Worm (Caenorhabditis elegans) whole organism, mixed stage, embryonic: Measurements from ENCODE around the gene nhr-178.

Experiments
- M03D4.4 ChIP-seq: sonication (generic microtip); optimal IDR thresholded peaks from 2 replicates; lab custom pipeline; 2017; ENCODE audit warnings: mild to moderate bottlenecking, missing genetic modification characterization, missing compliant biosample characterization
- bed-3 ChIP-seq: fragments of 200-800 bp; sonication (Bioruptor generic); optimal IDR thresholded peaks from 3 replicates; lab custom pipeline; 2018; ENCODE audit warnings: mild to moderate bottlenecking, missing genetic modification characterization, moderate library complexity, missing compliant biosample characterization
- blmp-1 ChIP-seq: fragments of 150-350 bp; optimal IDR thresholded peaks from 2 replicates; lab custom pipeline; 2014; ENCODE audit warnings: missing biosample characterization, missing genetic modification characterization
- ceh-39 ChIP-seq: fragments of 150-350 bp; optimal IDR thresholded peaks from 2 replicates; lab custom pipeline; 2014; ENCODE audit warnings: missing biosample characterization, missing genetic modification characterization
- ceh-43 ChIP-seq: fragments of 200-800 bp; sonication (Bioruptor generic); optimal IDR thresholded peaks from 2 replicates; lab custom pipeline; 2018; ENCODE audit warnings: mild to moderate bottlenecking, missing genetic modification characterization, moderate library complexity, missing compliant biosample characterization
- ceh-83 ChIP-seq: fragments of 200-800 bp; sonication (Bioruptor generic); optimal IDR thresholded peaks from 2 replicates; lab custom pipeline; 2018; ENCODE audit warnings: mild to moderate bottlenecking, missing genetic modification characterization, missing compliant biosample characterization
- ces-1 ChIP-seq: fragments of 150-350 bp; optimal IDR thresholded peaks from 2 replicates; lab custom pipeline; 2014; ENCODE audit warnings: missing biosample characterization, missing genetic modification reagents, missing genetic modification characterization
- drap-1 ChIP-seq: fragments of 200-800 bp; sonication (Bioruptor generic); optimal IDR thresholded peaks from 3 replicates; lab custom pipeline; 2018; ENCODE audit warnings: mild to moderate bottlenecking, missing genetic modification characterization, missing compliant biosample characterization
- elt-1 ChIP-seq: sonication (generic microtip); optimal IDR thresholded peaks from 2 replicates; lab custom pipeline; 2017; ENCODE audit warnings: missing genetic modification characterization, mild to moderate bottlenecking, missing compliant biosample characterization, antibody characterized with exemption, moderate library complexity, borderline replicate concordance; ENCODE audit not compliant: insufficient read depth
- flh-1 ChIP-seq: fragments of 200-800 bp; sonication (Bioruptor generic); optimal IDR thresholded peaks from 2 replicates; lab custom pipeline; 2018; ENCODE audit warnings: mild to moderate bottlenecking, missing genetic modification characterization, moderate library complexity, missing compliant biosample characterization
- ham-2 ChIP-seq: fragments of 200-800 bp; sonication (Bioruptor generic); optimal IDR thresholded peaks from 2 replicates; lab custom pipeline; 2018; ENCODE audit warnings: mild to moderate bottlenecking, missing genetic modification characterization, missing compliant biosample characterization
- hlh-1 ChIP-seq: fragments of 150-350 bp; optimal IDR thresholded peaks from 2 replicates; lab custom pipeline; 2014; ENCODE audit warnings: missing biosample characterization, missing genetic modification reagents, missing genetic modification characterization
- lin-13 ChIP-seq: fragments of 150-350 bp; optimal IDR thresholded peaks from 2 replicates; lab custom pipeline; 2014; ENCODE audit warnings: missing biosample characterization, missing genetic modification characterization
- lin-32 ChIP-seq: fragments of 200-800 bp; sonication (Bioruptor generic); optimal IDR thresholded peaks from 2 replicates; lab custom pipeline; 2018; ENCODE audit warnings: mild to moderate bottlenecking, missing genetic modification characterization, missing compliant biosample characterization
- lsy-2 ChIP-seq: fragments of 150-350 bp; optimal IDR thresholded peaks from 2 replicates; lab custom pipeline; 2014; ENCODE audit warnings: missing biosample characterization, missing genetic modification characterization
- mab-5 ChIP-seq: fragments of 150-350 bp; optimal IDR thresholded peaks from 2 replicates; lab custom pipeline; 2014; ENCODE audit warnings: missing biosample characterization, missing genetic modification characterization
- mep-1 ChIP-seq: fragments of 150-350 bp; optimal IDR thresholded peaks from 2 replicates; lab custom pipeline; 2017; ENCODE audit warnings: missing biosample characterization, missing genetic modification reagents, missing genetic modification characterization, inconsistent platforms
- mls-2 ChIP-seq: sonication (generic microtip); optimal IDR thresholded peaks from 2 replicates; lab custom pipeline; 2016; ENCODE audit warnings: mild to moderate bottlenecking, missing genetic modification characterization, moderate library complexity, missing compliant biosample characterization
- nhr-12 ChIP-seq: fragments of 150-350 bp; optimal IDR thresholded peaks from 2 replicates; lab custom pipeline; 2014; ENCODE audit warnings: missing biosample characterization, missing genetic modification characterization
- nhr-2 ChIP-seq: fragments of 150-350 bp; optimal IDR thresholded peaks from 2 replicates; lab custom pipeline; 2014; ENCODE audit warnings: missing biosample characterization, missing genetic modification characterization
- nhr-237 ChIP-seq: fragments of 150-350 bp; optimal IDR thresholded peaks from 2 replicates; lab custom pipeline; 2014; ENCODE audit warnings: missing biosample characterization, missing genetic modification characterization
- nhr-28 ChIP-seq: fragments of 150-350 bp; optimal IDR thresholded peaks from 2 replicates; lab custom pipeline; 2014; ENCODE audit warnings: missing biosample characterization, missing genetic modification characterization
- nhr-76 ChIP-seq: sonication (generic microtip); optimal IDR thresholded peaks from 2 replicates; lab custom pipeline; 2017; ENCODE audit warnings: missing biosample characterization, missing genetic modification characterization
- snpc-4 ChIP-seq: fragments of 150-350 bp; optimal IDR thresholded peaks from 2 replicates; lab custom pipeline; 2014; ENCODE audit warnings: missing biosample characterization, missing genetic modification characterization
- sptf-1 ChIP-seq: sonication (generic microtip); optimal IDR thresholded peaks from 2 replicates; lab custom pipeline; 2017; ENCODE audit warnings: mild to moderate bottlenecking, missing genetic modification characterization, moderate library complexity, missing compliant biosample characterization
- tbx-8 ChIP-seq: fragments of 200-800 bp; sonication (Bioruptor generic); optimal IDR thresholded peaks from 2 replicates; lab custom pipeline; 2018; ENCODE audit warnings: mild to moderate bottlenecking, missing genetic modification characterization, moderate library complexity, missing compliant biosample characterization
- unc-120 ChIP-seq: sonication (generic microtip); optimal IDR thresholded peaks from 2 replicates; lab custom pipeline; 2017; ENCODE audit warnings: missing genetic modification characterization, missing compliant biosample characterization; ENCODE audit not compliant: poor library complexity, severe bottlenecking
- unc-39 ChIP-seq: fragments of 150-350 bp; optimal IDR thresholded peaks from 2 replicates; lab custom pipeline; 2014; ENCODE audit warnings: missing biosample characterization, missing genetic modification characterization
- zip-8 ChIP-seq: fragments of 150-350 bp; optimal IDR thresholded peaks from 2 replicates; lab custom pipeline; 2014; ENCODE audit warnings: missing biosample characterization, missing genetic modification characterization
- ztf-11 ChIP-seq: fragments of 150-350 bp; optimal IDR thresholded peaks from 2 replicates; lab custom pipeline; 2014; ENCODE audit warnings: missing biosample characterization, missing genetic modification characterization

The nhr-178 gene

DNA sequence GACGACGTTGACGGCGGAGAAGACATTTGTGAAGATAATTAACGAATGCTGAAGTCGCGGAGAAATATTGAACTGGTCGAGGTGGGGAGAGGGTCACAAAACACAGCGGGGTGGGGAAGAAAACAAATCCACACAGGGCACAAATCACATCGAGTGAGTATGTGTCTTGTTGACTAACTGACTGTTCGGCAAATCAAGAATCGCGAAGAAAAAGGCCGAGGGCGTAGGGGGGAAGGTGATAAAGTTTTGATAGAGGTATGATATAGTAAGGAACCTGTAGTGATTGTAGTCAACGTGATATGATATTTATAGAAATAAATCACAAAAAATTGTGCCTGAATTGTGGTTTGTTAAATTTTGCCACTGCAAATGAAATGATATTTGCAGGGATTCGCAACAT, at the start of gene nhr-178:
Gene nhr-178 (minus strand): TSS at position 164 of the 400 bp plus-strand sequence.
- TF ChIP-seq ham-2 (no peak), unc-39 (tag; lab: Kevin White, UChicago) (no peak)

DNA sequence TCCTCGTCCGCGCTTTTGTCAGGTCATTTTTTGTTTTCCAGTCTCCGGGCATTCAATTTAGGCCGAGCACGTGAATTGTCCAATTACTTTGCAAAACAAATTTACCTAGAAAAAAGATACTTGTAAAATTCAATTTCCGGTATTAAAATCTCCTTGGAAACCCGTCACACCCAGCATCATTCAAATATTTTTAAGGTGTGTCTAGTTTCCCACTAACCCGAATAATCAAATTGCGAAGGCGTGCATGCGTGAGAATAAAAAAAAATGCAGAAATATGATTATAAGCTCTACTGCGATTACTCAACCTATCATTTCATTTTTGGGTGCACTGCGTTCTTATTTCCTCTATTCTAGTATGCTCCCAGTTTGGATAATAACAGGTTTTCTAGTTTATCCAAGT, 47.1 kb upstream of the nhr-178 start, which contains the start of gene irld-11:
Gene irld-11 (plus strand): TSS at position 301 of the 400 bp plus-strand sequence.
- TF ChIP-seq nhr-28 (tag; lab: Kevin White, UChicago) (no peak), mab-5 (tag; lab: Kevin White, UChicago) (no peak), sptf-1 (tag; lab: Kevin White, UChicago) (no peak), drap-1 (GFP tag; lab: Kevin White, UChicago) (no peak), nhr-12 (tag; lab: Kevin White, UChicago) (no peak), ceh-83 (GFP tag; lab: Kevin White, UChicago) (no peak), nhr-237 (tag; lab: Kevin White, UChicago) (no peak), snpc-4 (no peak), ztf-11 (tag; lab: Kevin White, UChicago) (no peak), hlh-1 (no peak), lin-13 (tag; lab: Kevin White, UChicago) (no peak), ceh-39 (tag; lab: Kevin White, UChicago) (no peak)

DNA sequence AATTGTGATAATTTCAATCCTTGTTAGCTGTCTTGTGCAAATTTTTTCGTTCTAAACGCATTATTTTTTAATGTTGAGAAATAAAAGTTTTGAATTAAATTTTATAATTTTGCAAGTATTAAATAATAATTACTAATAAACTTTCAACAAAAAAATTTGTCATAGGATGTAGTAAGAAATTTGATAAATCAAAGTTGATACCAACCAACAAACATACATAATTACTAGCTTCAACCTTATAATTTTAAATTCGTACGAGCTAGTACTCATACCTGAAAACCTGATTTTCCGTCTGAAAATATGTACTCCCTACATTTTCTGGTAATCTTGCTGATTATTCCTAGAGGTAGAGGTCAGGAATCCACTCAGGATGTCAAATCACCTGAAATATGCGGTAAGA, 43.3 kb upstream of the nhr-178 start, which contains the start of gene irld-44:
Gene irld-44 (plus strand): TSS at position 301 of the 400 bp plus-strand sequence.
- TF ChIP-seq lsy-2 (tag; lab: Kevin White, UChicago) (no peak), blmp-1 (tag; lab: Kevin White, UChicago) (no peak), bed-3 (GFP tag; lab: Kevin White, UChicago) (no peak), mab-5 (tag; lab: Kevin White, UChicago) (no peak), nhr-2 (tag; lab: Kevin White, UChicago) (no peak), unc-39 (tag; lab: Kevin White, UChicago) (no peak), nhr-237 (tag; lab: Kevin White, UChicago) (no peak), nhr-12 (tag; lab: Kevin White, UChicago) (no peak), unc-120 (tag; lab: Kevin White, UChicago) (no peak)

DNA sequence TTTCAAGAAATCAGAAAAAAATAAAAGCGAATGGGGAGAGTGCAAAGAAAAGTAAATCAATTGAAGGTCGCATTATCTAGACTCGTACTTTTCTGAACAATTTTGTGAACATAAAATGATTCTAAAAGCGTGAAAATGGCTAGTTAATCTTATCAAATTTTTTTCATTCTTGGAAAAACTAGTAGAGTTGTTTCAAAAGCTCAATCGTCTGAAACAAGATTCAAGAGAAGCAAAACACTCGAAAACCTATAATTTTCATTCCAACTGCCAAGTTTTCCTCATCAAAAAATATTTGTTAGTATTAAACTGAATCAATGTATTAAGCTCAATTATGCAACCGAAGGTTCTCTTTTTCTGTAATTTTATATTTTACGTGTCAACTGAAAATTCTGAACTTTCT, 40.2 kb upstream of the nhr-178 start, which contains the start of gene irld-45:
Gene irld-45 (plus strand): TSS at position 301 of the 400 bp plus-strand sequence.
- TF ChIP-seq ces-1 (GFP tag; lab: Kevin White, UChicago), result no peak

DNA sequence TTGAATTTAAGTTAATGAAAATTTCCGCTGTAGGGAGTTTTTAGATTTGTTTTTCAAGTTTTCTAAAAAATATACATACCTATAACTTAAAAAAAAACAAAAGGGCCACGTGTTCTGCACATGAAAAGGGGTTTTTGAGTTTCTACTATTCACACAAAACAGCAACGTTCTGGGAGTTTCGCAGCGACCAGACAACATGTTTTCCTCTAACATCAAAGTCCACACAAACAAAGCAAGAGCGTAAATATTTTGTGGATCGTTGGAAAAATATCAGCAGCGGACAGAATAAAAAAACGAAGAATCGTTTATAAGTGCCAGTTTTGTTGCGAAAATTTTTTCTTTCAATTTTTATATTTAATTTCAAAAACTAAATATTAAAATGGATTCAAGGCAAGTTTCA, 36.1 kb upstream of the nhr-178 start, which contains the start of gene alh-2:
Gene alh-2 (plus strand): TSS at position 284 of the 400 bp plus-strand sequence.
- TF ChIP-seq bed-3 (GFP tag; lab: Kevin White, UChicago) (no peak), hlh-1 (no peak), ceh-43 (GFP tag; lab: Kevin White, UChicago) (no peak), tbx-8 (GFP tag; lab: Kevin White, UChicago) (no peak), nhr-2 (tag; lab: Kevin White, UChicago) (no peak), nhr-76 (no peak), flh-1 (no peak), M03D4.4 (tag; lab: Kevin White, UChicago) (no peak), mls-2 (tag; lab: Kevin White, UChicago) (no peak), lin-32 (GFP tag; lab: Kevin White, UChicago) (no peak)
- TF ChIP-seq, all 35 proteins: peak for 0

DNA sequence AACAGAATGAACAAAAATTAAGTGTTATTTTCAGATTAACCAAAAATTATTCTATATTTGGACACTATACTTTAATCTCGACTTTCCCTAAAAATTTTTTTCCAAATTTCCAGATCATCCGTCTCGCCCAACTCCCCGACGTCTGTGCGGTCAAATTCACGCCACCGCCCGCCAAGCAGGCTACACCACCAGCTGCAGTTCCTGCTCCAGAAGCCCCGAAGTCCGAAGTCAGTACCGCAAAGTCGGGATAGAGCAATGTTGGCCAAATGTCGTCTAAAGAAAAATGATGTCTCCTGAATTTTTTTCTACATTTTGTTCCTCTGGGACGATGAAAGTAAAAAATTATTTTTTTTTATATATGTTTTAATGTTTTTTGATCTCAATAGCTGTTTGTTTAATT, 35.0 kb upstream of the nhr-178 start:
- TF ChIP-seq hlh-1 (no peak), elt-1 (no peak), mep-1 (tag; lab: Kevin White, UChicago) (no peak), tbx-8 (GFP tag; lab: Kevin White, UChicago) (no peak), snpc-4 (no peak), ces-1 (GFP tag; lab: Kevin White, UChicago) (no peak), zip-8 (no peak), M03D4.4 (tag; lab: Kevin White, UChicago) (no peak), lin-32 (GFP tag; lab: Kevin White, UChicago) (no peak), lsy-2 (tag; lab: Kevin White, UChicago) (no peak), unc-39 (tag; lab: Kevin White, UChicago) (no peak), nhr-12 (tag; lab: Kevin White, UChicago) (no peak)
